Fruit fly (Drosophila melanogaster) S2 (cell line): ENCODE results near the gene Got2.

Experiments
- CG8478 ChIP-seq: fragments of >200 bp; optimal IDR thresholded peaks from 2 replicates; lab custom pipeline; 2018
- CTCF ChIP-seq, 2 experiments: fragments of >200 bp; optimal IDR thresholded peaks; 2 replicates each; lab custom pipeline; 2018

DNA sequence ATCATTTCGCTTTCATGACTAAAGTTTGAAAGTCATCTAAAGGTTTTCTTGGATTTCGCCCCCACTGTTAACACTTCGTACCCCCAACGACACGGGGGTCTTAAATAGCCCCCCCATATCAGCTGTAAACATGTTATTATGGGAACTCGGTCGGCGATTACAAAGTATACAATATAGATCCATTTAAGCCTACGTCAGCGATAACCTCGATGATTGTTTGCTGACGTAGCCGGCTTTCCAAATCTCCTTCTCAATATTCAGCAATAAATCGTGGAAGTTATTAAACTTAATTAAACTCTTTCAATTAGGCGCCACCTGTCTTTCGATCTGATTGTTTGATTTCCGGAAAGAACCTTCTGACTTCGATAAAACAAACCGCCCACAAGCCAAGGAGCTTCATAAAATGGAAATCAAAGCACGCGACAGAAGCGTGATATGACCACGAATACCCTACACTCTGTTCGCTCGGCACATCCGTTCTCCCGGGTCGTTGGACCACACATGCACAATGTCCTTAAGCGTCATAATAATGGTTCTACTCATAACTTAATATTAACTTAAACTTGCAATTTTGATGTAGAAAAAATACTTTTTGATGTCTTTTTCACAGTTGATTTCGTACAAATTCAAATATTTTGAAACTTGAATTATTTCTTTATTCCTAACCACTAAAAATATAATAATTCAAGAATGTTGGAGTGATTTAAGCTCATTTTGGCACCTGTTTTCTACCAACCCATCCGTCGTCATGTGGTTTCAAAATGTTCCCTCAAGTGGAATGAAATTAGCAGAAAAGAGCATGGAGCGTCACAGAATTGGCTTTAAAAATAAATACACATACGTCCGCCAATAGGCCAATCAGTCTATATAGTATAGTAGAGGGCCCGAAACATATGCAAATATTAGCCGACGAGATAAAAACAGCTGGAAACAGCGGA is 946 bp downstream of the Got2 start:
- TF ChIP-seq CTCF (optimal IDR thresholded peaks at IDR 0.05; lab: Kevin White, UChicago) (no peak), CG8478 (no peak)
